Fruit fly (Drosophila melanogaster) whole organism, pupa: ENCODE results near the gene Pex12.

ENCODE experiments used
- CG32121 ChIP-seq: fragments of 200-800 bp; sonication (Bioruptor generic); IDR thresholded peaks from 2 replicates; pipeline ENCODE4 v1.3.6; 2022; ENCODE audit warnings: missing biosample characterization, missing genetic modification characterization
- CG8159 ChIP-seq: fragments of 200-800 bp; sonication (Bioruptor generic); optimal IDR thresholded peaks from 3 replicates; lab custom pipeline; 2018; ENCODE audit warnings: missing biosample characterization, mild to moderate bottlenecking, missing genetic modification characterization, moderate library complexity
- D1 ChIP-seq: fragments of 200-800 bp; sonication (Bioruptor generic); optimal IDR thresholded peaks from 2 replicates; lab custom pipeline; 2018; ENCODE audit warnings: missing biosample characterization, mild to moderate bottlenecking, missing genetic modification characterization, moderate library complexity

DNA sequence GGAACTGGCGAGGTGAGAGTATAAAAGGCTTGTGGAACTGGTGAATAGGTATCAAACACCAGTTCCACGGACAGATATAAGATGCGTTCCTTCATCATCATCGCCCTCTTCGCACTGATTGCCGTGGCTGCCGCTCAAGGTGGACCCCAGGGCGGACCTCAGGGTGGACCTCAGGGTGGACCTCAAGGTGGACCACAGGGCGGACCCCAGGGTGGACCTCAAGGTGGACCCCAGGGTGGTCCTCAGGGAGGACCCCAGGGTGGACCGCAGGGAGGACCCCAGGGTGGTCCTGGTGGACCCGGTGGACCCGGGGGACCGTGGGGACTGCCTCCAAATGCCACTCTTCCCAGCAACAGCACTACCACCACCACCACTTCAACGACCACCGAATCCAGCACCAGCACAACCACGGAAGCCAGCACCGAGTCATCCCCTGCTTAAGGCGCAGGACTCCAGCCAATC is 36.6 kb upstream of the Pex12 start, which contains the start of gene CG13947:
- TF ChIP-seq D1 (tag; lab: Kevin White, UChicago) (no peak), CG32121 (GFP tag; lab: Robert Waterston, UW) (no peak), CG8159 (tag; lab: Kevin White, UChicago) (no peak)
